Fruit fly (Drosophila melanogaster) whole organism, pupa: ENCODE measurements around the gene Bace.

Source experiments
- CG10348 ChIP-seq: fragments of 200-800 bp; sonication (Bioruptor generic); IDR thresholded peaks from 2 replicates; pipeline ENCODE4 v1.3.6; 2022; ENCODE audit warnings: missing biosample characterization, missing genetic modification characterization
- CG12605 ChIP-seq: fragments of 200-800 bp; sonication (Bioruptor generic); IDR thresholded peaks from 2 replicates; pipeline ENCODE4 v1.3.6; 2022; ENCODE audit warnings: missing biosample characterization, missing genetic modification characterization
- CG13204 ChIP-seq: fragments of 200-800 bp; sonication (Bioruptor generic); optimal IDR thresholded peaks from 2 replicates; lab custom pipeline; 2018; ENCODE audit warnings: missing biosample characterization, mild to moderate bottlenecking, missing genetic modification characterization, moderate library complexity
- CG14655 ChIP-seq: fragments of 200-800 bp; sonication (Bioruptor generic); optimal IDR thresholded peaks from 3 replicates; lab custom pipeline; 2017; ENCODE audit warnings: mild to moderate bottlenecking, missing biosample characterization, missing genetic modification reagents, missing genetic modification characterization
- CG15710 ChIP-seq: fragments of 200-800 bp; sonication (Bioruptor generic); optimal IDR thresholded peaks from 2 replicates; lab custom pipeline; 2018; ENCODE audit warnings: missing biosample characterization, mild to moderate bottlenecking, missing genetic modification characterization, moderate library complexity
- CG17806 ChIP-seq: fragments of 200-800 bp; sonication (Bioruptor generic); optimal IDR thresholded peaks from 2 replicates; lab custom pipeline; 2018; ENCODE audit warnings: missing biosample characterization, mild to moderate bottlenecking, missing genetic modification characterization, moderate library complexity
- CG32121 ChIP-seq: fragments of 200-800 bp; sonication (Bioruptor generic); IDR thresholded peaks from 2 replicates; pipeline ENCODE4 v1.3.6; 2022; ENCODE audit warnings: missing biosample characterization, missing genetic modification characterization
- CG34367 ChIP-seq: fragments of 200-800 bp; sonication (Bioruptor generic); optimal IDR thresholded peaks from 2 replicates; lab custom pipeline; 2018; ENCODE audit warnings: missing biosample characterization, mild to moderate bottlenecking, missing genetic modification characterization
- CG4496 ChIP-seq: fragments of 200-800 bp; sonication (Bioruptor generic); IDR thresholded peaks from 3 replicates; pipeline ENCODE4 v1.3.6; 2022; ENCODE audit warnings: missing biosample characterization, missing genetic modification characterization
- CG8159 ChIP-seq: fragments of 200-800 bp; sonication (Bioruptor generic); optimal IDR thresholded peaks from 3 replicates; lab custom pipeline; 2018; ENCODE audit warnings: missing biosample characterization, mild to moderate bottlenecking, missing genetic modification characterization, moderate library complexity
- CG8301 ChIP-seq: fragments of 200-800 bp; sonication (Bioruptor generic); optimal IDR thresholded peaks from 2 replicates; lab custom pipeline; 2018; ENCODE audit warnings: missing biosample characterization, mild to moderate bottlenecking, missing genetic modification characterization
- CG9948 ChIP-seq: fragments of 200-800 bp; sonication (Bioruptor generic); optimal IDR thresholded peaks from 2 replicates; lab custom pipeline; 2018; ENCODE audit warnings: missing biosample characterization, mild to moderate bottlenecking, missing genetic modification characterization, moderate library complexity
- D1 ChIP-seq: fragments of 200-800 bp; sonication (Bioruptor generic); optimal IDR thresholded peaks from 2 replicates; lab custom pipeline; 2018; ENCODE audit warnings: missing biosample characterization, mild to moderate bottlenecking, missing genetic modification characterization, moderate library complexity
- EcR ChIP-seq: fragments of 200-800 bp; sonication (Bioruptor generic); optimal IDR thresholded peaks from 3 replicates; lab custom pipeline; 2019; ENCODE audit warnings: missing biosample characterization, missing genetic modification characterization, mild to moderate bottlenecking, moderate library complexity, missing genetic modification reagents
- Ets98B ChIP-seq: fragments of 200-800 bp; sonication (Bioruptor generic); IDR thresholded peaks from 2 replicates; pipeline ENCODE4 v1.3.6; 2022; ENCODE audit warnings: missing biosample characterization, missing genetic modification characterization
- Pif1A ChIP-seq: fragments of 200-800 bp; sonication (Bioruptor generic); optimal IDR thresholded peaks from 3 replicates; lab custom pipeline; 2016; ENCODE audit warnings: missing biosample characterization, missing genetic modification characterization
- Pif1B ChIP-seq: fragments of 200-800 bp; sonication (Bioruptor generic); optimal IDR thresholded peaks from 3 replicates; lab custom pipeline; 2016; ENCODE audit warnings: missing biosample characterization, missing genetic modification characterization
- Snoo ChIP-seq: fragments of 200-800 bp; sonication (Bioruptor generic); optimal IDR thresholded peaks from 3 replicates; lab custom pipeline; 2017; ENCODE audit warnings: missing biosample characterization, mild to moderate bottlenecking, missing genetic modification characterization, inconsistent platforms
- fd96Ca ChIP-seq: fragments of 200-800 bp; sonication (Bioruptor generic); IDR thresholded peaks from 3 replicates; pipeline ENCODE4 v1.3.6; 2022; ENCODE audit warnings: missing biosample characterization, missing genetic modification characterization
- gl ChIP-seq: fragments of 200-800 bp; sonication (Bioruptor generic); optimal IDR thresholded peaks from 2 replicates; lab custom pipeline; 2018; ENCODE audit warnings: missing biosample characterization, mild to moderate bottlenecking, missing genetic modification characterization
- rn ChIP-seq: fragments of 200-800 bp; sonication (Bioruptor generic); IDR thresholded peaks from 2 replicates; pipeline ENCODE4 v1.3.6; 2022; ENCODE audit warnings: missing biosample characterization, missing genetic modification characterization

Bace gene

dm6 chr2L:8506729-8507128 lies 10.6 kb upstream of the Bace start, which contains the start of gene Dh31:
Gene Dh31 (minus strand): TSS chr2L:8506845.
- TF ChIP-seq CG15710 (no peak), rn (GFP tag; lab: Robert Waterston, UW) (no peak)

- TF ChIP-seq CG15710 (no peak), CG14655 (GFP tag; lab: Kevin White, UChicago) (no peak), Pif1B (no peak), CG9948 (tag; lab: Kevin White, UChicago) (no peak)
- TF ChIP-seq, all 21 proteins: peak for 0
Observed at dm6 chr2L:8490439-8490838, 5.7 kb downstream of the Bace start, which contains the start of gene CG43400. Gene CG43400 (plus strand): TSS chr2L:8490739.

- TF ChIP-seq Ets98B (GFP tag; lab: Robert Waterston, UW) (no peak), Pif1B (no peak), CG13204 (GFP tag; lab: Kevin White, UChicago) (no peak), fd96Ca (no peak), CG10348 (GFP tag; lab: Robert Waterston, UW) (no peak), gl (tag; lab: Kevin White, UChicago) (no peak), rn (GFP tag; lab: Robert Waterston, UW) (no peak), CG32121 (GFP tag; lab: Robert Waterston, UW) (no peak), D1 (tag; lab: Kevin White, UChicago) (no peak)
Observed at dm6 chr2L:8488735-8489134, 7.4 kb downstream of the Bace start, which contains the start of gene CG13088. Gene CG13088 (plus strand): TSS chr2L:8488981.

dm6 chr2L:8485562-8485961 lies 10.5 kb downstream of the Bace start:
- TF ChIP-seq EcR: no peak
- TF ChIP-seq Ets98B (GFP tag; lab: Robert Waterston, UW): peak; percentile 11; the same call in 1 of the 2 replicates

- no peak for TF ChIP-seq CG9948 (tag; lab: Kevin White, UChicago)
- no peak for TF ChIP-seq CG17806 (tag; lab: Kevin White, UChicago)
- TF ChIP-seq gl (tag; lab: Kevin White, UChicago): no peak
- no peak for TF ChIP-seq Ets98B (GFP tag; lab: Robert Waterston, UW)
- no peak for TF ChIP-seq CG10348 (GFP tag; lab: Robert Waterston, UW)
- no peak for TF ChIP-seq Pif1A (GFP tag; lab: Kevin White, UChicago)
Observed at dm6 chr2L:8481623-8482424, 14.3 kb downstream of the Bace start, which contains the start of gene CG43796. Gene CG43796 (plus strand): TSS chr2L:8482374.

- TF ChIP-seq rn (GFP tag; lab: Robert Waterston, UW): no peak
- no peak for TF ChIP-seq CG14655 (GFP tag; lab: Kevin White, UChicago)
- TF ChIP-seq CG4496 (GFP tag; lab: Robert Waterston, UW): no peak
- TF ChIP-seq Pif1B: no peak
- no peak for TF ChIP-seq CG8159 (tag; lab: Kevin White, UChicago)
- TF ChIP-seq CG8301 (tag; lab: Kevin White, UChicago): no peak
- TF ChIP-seq CG12605 (GFP tag; lab: Robert Waterston, UW): no peak
- TF ChIP-seq Ets98B (GFP tag; lab: Robert Waterston, UW): no peak
- no peak for TF ChIP-seq CG10348 (GFP tag; lab: Robert Waterston, UW)
- no peak for TF ChIP-seq Snoo (tag; lab: Kevin White, UChicago)
- no peak for TF ChIP-seq gl (tag; lab: Kevin White, UChicago)
- TF ChIP-seq CG32121 (GFP tag; lab: Robert Waterston, UW): no peak
- no peak for TF ChIP-seq fd96Ca
- TF ChIP-seq, all 21 proteins: peak for 0
Observed at dm6 chr2L:8480825-8481224, 15.3 kb downstream of the Bace start.

- TF ChIP-seq CG13204 (GFP tag; lab: Kevin White, UChicago): peak; percentile 97
- TF ChIP-seq CG9948 (tag; lab: Kevin White, UChicago): peak; percentile 88
- peak; percentile 83 for TF ChIP-seq fd96Ca
- TF ChIP-seq CG8159 (tag; lab: Kevin White, UChicago): peak; percentile 87
- peak; percentile 91 for TF ChIP-seq D1 (tag; lab: Kevin White, UChicago)
- peak; percentile 53 for TF ChIP-seq EcR
- TF ChIP-seq CG14655 (GFP tag; lab: Kevin White, UChicago): no peak
- peak; percentile 95 for TF ChIP-seq CG12605 (GFP tag; lab: Robert Waterston, UW)
- TF ChIP-seq CG17806 (tag; lab: Kevin White, UChicago): peak; percentile 90
- peak; percentile 75 for TF ChIP-seq Ets98B (GFP tag; lab: Robert Waterston, UW)
- TF ChIP-seq CG8301 (tag; lab: Kevin White, UChicago): peak; percentile 72
- peak; percentile 93 for TF ChIP-seq Pif1A (GFP tag; lab: Kevin White, UChicago)
- TF ChIP-seq CG15710: peak; percentile 89
- peak; percentile 61 for TF ChIP-seq Snoo (tag; lab: Kevin White, UChicago)
- TF ChIP-seq CG34367: peak; percentile 91
- TF ChIP-seq gl (tag; lab: Kevin White, UChicago): peak; percentile 98
- TF ChIP-seq CG4496 (GFP tag; lab: Robert Waterston, UW): peak; percentile 87
- TF ChIP-seq CG10348 (GFP tag; lab: Robert Waterston, UW): no peak
- peak; percentile 51; the same call in 1 of the 2 replicates for TF ChIP-seq rn (GFP tag; lab: Robert Waterston, UW)
- no peak for TF ChIP-seq CG32121 (GFP tag; lab: Robert Waterston, UW)
- TF ChIP-seq Pif1B: peak; percentile 93
Observed at dm6 chr2L:8478911-8479706, 17.0 kb downstream of the Bace start.
